Worm (Caenorhabditis elegans): ENCODE results near the gene tag-266.

The tag-266 gene

ce11 chrIII:644660-645059, 4.6 kb upstream of the tag-266 start:
- TF ChIP-seq unc-62 (GFP tag; optimal IDR thresholded peaks at IDR 0.05 in 1 of 2) (peak in 1 of 2 experiments; percentile 57), unc-62 (tag; optimal IDR thresholded peaks at IDR 0.05) (no peak), hmg-1.1 (GFP tag; IDR thresholded peaks at IDR 0.05) (no peak)

ce11 chrIII:641759-642158, 1.7 kb upstream of the tag-266 start, which contains the start of gene W06E11.1:
Gene W06E11.1 (plus strand): TSS chrIII:642059.
- no peak for TF ChIP-seq F26F4.8 (GFP tag; conservative IDR thresholded peaks at IDR 0.05)
- TF ChIP-seq ztf-7 (tag; optimal IDR thresholded peaks at IDR 0.05), result no peak
- TF ChIP-seq D1046.2 (GFP tag; IDR thresholded peaks at IDR 0.05), result no peak
- TF ChIP-seq dmd-9 (GFP tag; IDR thresholded peaks at IDR 0.05), result no peak
- no peak for TF ChIP-seq daf-19 (GFP tag; conservative IDR thresholded peaks at IDR 0.05)
- TF ChIP-seq lin-38 (GFP tag; IDR thresholded peaks at IDR 0.05), result peak; percentile 38

- TF ChIP-seq zip-11 (GFP tag; IDR thresholded peaks at IDR 0.05) (no peak), lin-38 (GFP tag; IDR thresholded peaks at IDR 0.05) (0 out of 2 replicates have a peak, but pooled peaks have one; percentile 7)
Measured at ce11 chrIII:638319-638718, 1.7 kb downstream of the tag-266 start, which contains the start of gene sbds-1. Gene sbds-1 (minus strand): TSS chrIII:638419.

ce11 chrIII:636067-636466, 4.0 kb downstream of the tag-266 start, which contains the start of gene T19C3.7:
Gene T19C3.7 (minus strand): TSS chrIII:636167.
- TF ChIP-seq Y48G9A.11 (GFP tag; IDR thresholded peaks at IDR 0.05), result no peak
- TF ChIP-seq vab-7 (GFP tag; IDR thresholded peaks at IDR 0.05), result no peak
- no peak for TF ChIP-seq F26F4.8 (GFP tag; conservative IDR thresholded peaks at IDR 0.05)
- no peak for TF ChIP-seq lsy-2 (tag; optimal IDR thresholded peaks at IDR 0.05)
- TF ChIP-seq pqm-1 (tag; optimal IDR thresholded peaks at IDR 0.05), result no peak
- no peak for TF ChIP-seq mes-2 (tag; optimal IDR thresholded peaks at IDR 0.05; ENCODE audit: poor library complexity, severe bottlenecking)
- TF ChIP-seq lin-13 (GFP tag; optimal IDR thresholded peaks at IDR 0.05), result no peak
- TF ChIP-seq ceh-32 (tag; optimal IDR thresholded peaks at IDR 0.05; ENCODE audit: poor library complexity), result no peak
- TF ChIP-seq daf-8 (GFP tag; IDR thresholded peaks at IDR 0.05), result no peak
- TF ChIP-seq tag-97 (GFP tag; IDR thresholded peaks at IDR 0.05), result no peak

ce11 chrIII:634618-635017, 5.4 kb downstream of the tag-266 start, which contains the start of gene fem-2:
Gene fem-2 (minus strand): TSS chrIII:634626.
- TF ChIP-seq cey-2 (tag; optimal IDR thresholded peaks at IDR 0.05; ENCODE audit: borderline replicate concordance, insufficient read depth) (no peak), mes-2 (tag; optimal IDR thresholded peaks at IDR 0.05; ENCODE audit: poor library complexity, severe bottlenecking) (peak; percentile 61), ces-1 (GFP tag; optimal IDR thresholded peaks at IDR 0.05) (no peak), mep-1 (tag; optimal IDR thresholded peaks at IDR 0.05) (peak; percentile 30), tra-1 (GFP tag; IDR thresholded peaks at IDR 0.05) (no peak), dve-1 (tag; optimal IDR thresholded peaks at IDR 0.05; ENCODE audit: insufficient read depth) (peak; percentile 34), ZK546.5 (tag; optimal IDR thresholded peaks at IDR 0.05) (no peak), Y105C5A.15 (GFP tag; IDR thresholded peaks at IDR 0.05) (no peak), madf-5 (GFP tag; IDR thresholded peaks at IDR 0.05) (no peak), nhr-10 (tag; optimal IDR thresholded peaks at IDR 0.05) (no peak), lin-38 (GFP tag; IDR thresholded peaks at IDR 0.05) (peak; percentile 59), Y75B8A.6 (GFP tag; IDR thresholded peaks at IDR 0.05) (no peak), sdz-12 (GFP tag; optimal IDR thresholded peaks at IDR 0.05) (no peak), egl-27 (tag; optimal IDR thresholded peaks at IDR 0.05) (no peak), nhr-42 (GFP tag; IDR thresholded peaks at IDR 0.05) (no peak), dpl-1 (GFP tag; optimal IDR thresholded peaks at IDR 0.05) (peak; percentile 22), zfp-2 (tag; optimal IDR thresholded peaks at IDR 0.05) (no peak), hlh-30 (tag; optimal IDR thresholded peaks at IDR 0.05; ENCODE audit: insufficient read depth) (peak; percentile 40), daf-16 (GFP tag; optimal IDR thresholded peaks at IDR 0.05) (no peak), daf-16 (tag; optimal IDR thresholded peaks at IDR 0.05) (peak; percentile 13), hmg-1.1 (GFP tag; IDR thresholded peaks at IDR 0.05) (peak; percentile 33; the same call in 1 of the 2 replicates), lsy-2 (tag; optimal IDR thresholded peaks at IDR 0.05) (peak in 1 of 2 experiments; percentile 58), daf-19 (GFP tag; conservative IDR thresholded peaks at IDR 0.05) (no peak), tag-97 (GFP tag; IDR thresholded peaks at IDR 0.05) (no peak)

All from whole organism, L4 larva.